Worm (Caenorhabditis elegans) whole organism, L1 larva: ENCODE measurements around the gene flp-6.

ENCODE experiments used
- elt-2 ChIP-seq: sonication (generic microtip); optimal IDR thresholded peaks from 2 replicates; lab custom pipeline; 2016; ENCODE audit warnings: missing genetic modification characterization, mild to moderate bottlenecking, inconsistent platforms, missing compliant biosample characterization, missing genetic modification reagents
- fos-1 ChIP-seq: fragments of 150-350 bp; optimal IDR thresholded peaks from 2 replicates; lab custom pipeline; 2014; ENCODE audit warnings: missing biosample characterization, missing genetic modification characterization
- grh-1 ChIP-seq: fragments of 200-800 bp; sonication (Bioruptor generic); IDR thresholded peaks from 2 replicates; pipeline ENCODE4 v1.3.6; 2022; ENCODE audit warnings: missing genetic modification reagents, missing genetic modification characterization, missing compliant biosample characterization
- lin-14 ChIP-seq: fragments of 200-800 bp; sonication (Bioruptor generic); optimal IDR thresholded peaks from 2 replicates; lab custom pipeline; 2018; ENCODE audit warnings: mild to moderate bottlenecking, missing genetic modification characterization, moderate library complexity, missing compliant biosample characterization
- lin-35 ChIP-seq, 2 experiments: fragments of 150-350 bp; optimal IDR thresholded peaks; 2 replicates each; lab custom pipeline; 2014; ENCODE audit warnings: missing biosample characterization in 2 of 2, missing genetic modification characterization in 2 of 2, missing genetic modification reagents in 2 of 2
- mdl-1 ChIP-seq, 2 experiments: fragments of 150-350 bp; optimal IDR thresholded peaks; 2 replicates each; lab custom pipeline; 2014 to 2017; ENCODE audit warnings: missing biosample characterization in 2 of 2, missing genetic modification characterization in 2 of 2, inconsistent platforms in 1 of 2
- mep-1 ChIP-seq: fragments of 150-350 bp; optimal IDR thresholded peaks from 2 replicates; lab custom pipeline; 2014; ENCODE audit warnings: missing biosample characterization, missing genetic modification characterization
- nhr-237 ChIP-seq: fragments of 150-350 bp; optimal IDR thresholded peaks from 2 replicates; lab custom pipeline; 2014; ENCODE audit warnings: missing biosample characterization, missing genetic modification characterization
- pqm-1 ChIP-seq: sonication (generic microtip); optimal IDR thresholded peaks from 3 replicates; lab custom pipeline; 2017; ENCODE audit warnings: missing biosample characterization, missing genetic modification characterization
- skn-1 ChIP-seq: fragments of 150-350 bp; optimal IDR thresholded peaks from 2 replicates; lab custom pipeline; 2014; ENCODE audit warnings: missing biosample characterization, missing genetic modification characterization

- no peak for TF ChIP-seq lin-14 (GFP tag; lab: Kevin White, UChicago)
- TF ChIP-seq elt-2 (tag; lab: Kevin White, UChicago), result no peak
- TF ChIP-seq grh-1, result no peak
- TF ChIP-seq mep-1 (tag; lab: Kevin White, UChicago), result no peak
- no peak for TF ChIP-seq skn-1 (tag; lab: Kevin White, UChicago)
- no peak for TF ChIP-seq fos-1 (tag; lab: Kevin White, UChicago)
- no peak for TF ChIP-seq nhr-237 (tag; lab: Kevin White, UChicago)
- TF ChIP-seq pqm-1 (tag; lab: Kevin White, UChicago), result no peak
- TF ChIP-seq mdl-1 (tag; optimal IDR thresholded peaks at IDR 0.05; lab: Kevin White, UChicago), result no peak
- TF ChIP-seq lin-35 (GFP tag; optimal IDR thresholded peaks at IDR 0.05; lab: Kevin White, UChicago), result no peak
These were observed 8.8 kb downstream of the flp-6 start, which contains the start of gene K06A4.6 for ce11 chrV:9480566-9480965.
